Worm (Caenorhabditis elegans): ENCODE data around the gene R13H7.2.

Gene R13H7.2

DNA sequence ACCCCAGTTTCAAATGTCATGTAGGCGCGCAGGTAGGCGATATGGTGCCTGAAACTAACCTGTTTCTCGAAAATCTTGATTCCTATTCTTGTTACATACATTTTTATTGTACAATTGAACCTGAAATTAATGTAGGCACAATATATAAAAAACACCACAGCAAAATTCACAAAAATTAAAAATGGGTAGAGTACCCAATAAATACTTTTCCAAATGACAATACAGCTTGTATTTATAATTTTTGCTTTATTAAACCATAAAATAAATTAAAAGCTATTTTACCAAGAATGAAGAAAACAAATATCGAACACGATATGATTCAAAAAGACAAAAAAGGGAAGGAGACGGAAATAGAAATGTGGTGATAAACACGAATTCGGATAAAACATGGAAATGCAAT lies 24.2 kb upstream of the R13H7.2 start, which contains the start of gene tre-2:
TSS of gene tre-2 (minus strand) at position 101 of the 400 bp plus-strand sequence.
- TF ChIP-seq nhr-76 (tag; optimal IDR thresholded peaks at IDR 0.05) (no peak), unc-120 (tag; optimal IDR thresholded peaks at IDR 0.05; ENCODE audit: poor library complexity, severe bottlenecking) (no peak), lin-13 (tag; optimal IDR thresholded peaks at IDR 0.05) (no peak), zip-8 (tag; optimal IDR thresholded peaks at IDR 0.05) (no peak), mep-1 (tag; optimal IDR thresholded peaks at IDR 0.05) (no peak), nhr-12 (tag; optimal IDR thresholded peaks at IDR 0.05) (no peak), drap-1 (GFP tag; optimal IDR thresholded peaks at IDR 0.05) (no peak), elt-1 (tag; optimal IDR thresholded peaks at IDR 0.05; ENCODE audit: borderline replicate concordance, insufficient read depth) (no peak), hlh-1 (tag; optimal IDR thresholded peaks at IDR 0.05) (no peak), bed-3 (GFP tag; optimal IDR thresholded peaks at IDR 0.05) (no peak), cnd-1 (tag; optimal IDR thresholded peaks at IDR 0.05) (no peak), snpc-4 (tag; optimal IDR thresholded peaks at IDR 0.05) (no peak), M03D4.4 (tag; optimal IDR thresholded peaks at IDR 0.05) (no peak), pha-4 (tag; optimal IDR thresholded peaks at IDR 0.05) (no peak)

DNA sequence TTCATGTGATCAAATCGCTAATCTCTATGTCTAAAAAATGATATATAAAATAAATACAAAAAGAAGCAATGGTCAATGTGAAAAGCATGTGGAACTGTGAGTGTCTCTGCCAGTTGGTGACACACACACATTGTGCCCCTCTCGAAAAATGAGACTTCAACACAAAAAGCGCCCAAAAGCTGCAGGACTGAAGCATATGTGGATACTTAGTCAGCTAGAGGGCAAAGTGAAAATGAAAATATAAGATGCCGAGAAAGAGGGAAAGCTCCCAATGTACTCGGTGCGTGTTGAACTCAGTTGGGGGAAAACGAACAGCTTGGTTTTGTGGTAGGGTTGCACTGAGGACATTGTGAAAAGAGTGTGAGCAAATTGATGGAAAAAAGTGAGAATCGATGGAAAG lies 22.0 kb upstream of the R13H7.2 start:
- TF ChIP-seq unc-62 (GFP tag; optimal IDR thresholded peaks at IDR 0.05) (peak; percentile 21), hlh-1 (tag; optimal IDR thresholded peaks at IDR 0.05) (peak; percentile 45), ces-1 (GFP tag; optimal IDR thresholded peaks at IDR 0.05) (peak; percentile 57), snpc-4 (tag; optimal IDR thresholded peaks at IDR 0.05) (no peak)

DNA sequence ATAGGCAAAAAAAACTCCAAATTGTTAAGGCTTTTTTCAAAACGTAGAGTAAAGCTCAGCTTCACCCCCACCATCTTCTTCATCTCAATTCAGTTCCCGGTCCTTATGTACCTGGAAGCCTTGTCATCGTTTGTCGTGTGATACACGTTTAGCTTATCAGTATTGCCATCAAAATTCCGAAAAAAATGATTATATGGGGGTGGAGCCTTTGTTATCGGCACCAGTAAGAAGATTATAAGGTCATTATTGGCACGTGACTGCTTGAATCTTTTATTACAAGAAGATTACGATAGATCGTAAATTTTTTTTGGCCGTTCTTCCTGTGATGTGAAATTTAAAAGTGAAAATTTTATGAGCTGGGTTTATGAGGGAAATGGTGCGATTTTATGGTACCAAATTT lies 21.2 kb upstream of the R13H7.2 start:
- TF ChIP-seq ces-1 (GFP tag; optimal IDR thresholded peaks at IDR 0.05) (no peak), mab-5 (tag; optimal IDR thresholded peaks at IDR 0.05) (no peak), sem-2 (GFP tag; optimal IDR thresholded peaks at IDR 0.05) (no peak), unc-39 (tag; optimal IDR thresholded peaks at IDR 0.05) (no peak), ztf-11 (tag; optimal IDR thresholded peaks at IDR 0.05) (no peak), bed-3 (GFP tag; optimal IDR thresholded peaks at IDR 0.05) (no peak)

DNA sequence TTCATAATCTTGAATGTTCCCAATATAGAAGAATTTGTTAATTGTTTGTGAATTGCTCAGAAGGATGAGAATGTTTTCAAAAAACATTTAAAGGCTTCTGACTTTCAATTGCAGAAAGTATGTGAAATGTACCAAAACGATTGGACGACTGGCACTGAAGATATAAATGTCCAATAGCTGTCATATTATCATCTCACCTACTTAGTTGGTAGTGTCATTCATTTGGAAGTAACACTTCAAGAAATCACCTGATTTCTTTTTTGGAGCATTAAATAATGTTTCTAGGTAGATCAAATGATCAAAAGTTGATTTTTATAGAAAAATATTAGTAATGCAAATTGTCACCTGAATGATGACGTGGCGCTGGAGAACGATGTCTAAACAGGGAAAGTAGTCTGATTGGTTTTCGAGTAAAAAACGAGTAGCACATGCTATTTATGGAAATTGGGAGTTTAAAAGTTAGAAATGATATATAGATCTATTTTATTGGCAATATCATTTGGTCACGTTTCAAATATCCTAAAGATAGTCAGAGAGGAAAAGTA lies 20.6 kb upstream of the R13H7.2 start:
- no peak for TF ChIP-seq snpc-4 (tag; optimal IDR thresholded peaks at IDR 0.05)
- TF ChIP-seq tbx-8 (GFP tag; optimal IDR thresholded peaks at IDR 0.05), result no peak
- TF ChIP-seq nhr-2 (tag; optimal IDR thresholded peaks at IDR 0.05), result no peak

DNA sequence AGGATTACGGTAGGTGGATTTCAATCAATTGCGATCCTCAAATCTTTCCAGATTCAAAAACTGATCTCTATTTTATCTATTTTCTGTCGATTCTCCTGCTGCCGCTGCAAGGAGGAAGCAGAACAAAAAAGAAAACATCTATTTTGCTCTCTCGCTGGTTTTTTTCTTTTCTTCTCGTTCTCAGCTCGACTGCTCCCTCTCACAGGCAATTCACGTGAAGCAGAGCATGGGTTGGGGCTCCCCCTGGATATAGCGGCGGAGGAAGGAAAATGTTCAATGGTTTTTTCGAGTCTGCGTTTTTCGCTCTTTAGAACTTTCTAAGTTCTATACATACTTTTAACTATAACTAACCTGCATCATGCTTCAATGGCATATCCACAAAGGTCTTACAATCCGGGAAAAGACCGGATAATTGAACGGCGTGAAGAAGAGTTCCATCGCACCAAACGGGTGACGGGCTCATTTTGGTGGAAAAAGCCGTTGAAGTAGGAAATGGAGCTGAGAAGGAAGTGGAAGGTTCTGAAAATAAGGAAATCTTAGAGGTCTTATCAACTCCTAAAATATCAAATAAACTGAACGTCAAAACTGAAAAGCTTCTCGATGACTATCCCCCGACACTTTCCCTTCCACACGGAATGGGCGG lies 19.9 kb upstream of the R13H7.2 start:
- TF ChIP-seq snpc-4 (tag; optimal IDR thresholded peaks at IDR 0.05) (no peak), mep-1 (tag; optimal IDR thresholded peaks at IDR 0.05) (no peak), ces-1 (GFP tag; optimal IDR thresholded peaks at IDR 0.05) (no peak), lsy-2 (tag; optimal IDR thresholded peaks at IDR 0.05) (no peak), zip-8 (tag; optimal IDR thresholded peaks at IDR 0.05) (no peak), unc-39 (tag; optimal IDR thresholded peaks at IDR 0.05) (no peak), cnd-1 (tag; optimal IDR thresholded peaks at IDR 0.05) (peak; percentile 23)

DNA sequence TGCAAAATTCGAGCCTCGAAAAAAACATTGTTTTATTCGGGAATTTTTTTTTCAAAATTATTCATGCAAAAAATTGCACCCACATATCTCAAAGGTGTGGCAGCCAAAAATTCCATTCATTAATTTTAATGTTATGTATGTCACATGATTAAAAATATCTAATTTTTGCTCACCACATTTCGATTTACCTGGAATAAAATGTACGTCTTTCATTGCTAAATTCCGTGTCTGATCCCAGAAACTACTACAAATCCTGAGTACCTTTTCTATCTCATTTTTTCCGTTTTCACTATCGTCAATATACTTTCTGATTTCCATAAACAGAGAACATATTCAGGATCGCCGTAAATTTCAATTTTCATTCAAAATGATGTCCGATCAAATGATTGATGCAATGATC lies 13.8 kb upstream of the R13H7.2 start, which contains the start of gene srx-19:
TSS of gene srx-19 (plus strand) at position 301 of the 400 bp plus-strand sequence.
- no peak for TF ChIP-seq ces-1 (GFP tag; optimal IDR thresholded peaks at IDR 0.05)
- TF ChIP-seq ceh-43 (GFP tag; optimal IDR thresholded peaks at IDR 0.05), result no peak
- TF ChIP-seq nhr-12 (tag; optimal IDR thresholded peaks at IDR 0.05), result no peak
- TF ChIP-seq nhr-28 (tag; optimal IDR thresholded peaks at IDR 0.05), result no peak
- TF ChIP-seq ceh-83 (GFP tag; optimal IDR thresholded peaks at IDR 0.05), result no peak
- TF ChIP-seq drap-1 (GFP tag; optimal IDR thresholded peaks at IDR 0.05), result no peak
- TF ChIP-seq flh-1 (GFP tag; optimal IDR thresholded peaks at IDR 0.05), result no peak
- no peak for TF ChIP-seq M03D4.4 (tag; optimal IDR thresholded peaks at IDR 0.05)
- no peak for TF ChIP-seq lsy-2 (tag; optimal IDR thresholded peaks at IDR 0.05)
- TF ChIP-seq blmp-1 (tag; optimal IDR thresholded peaks at IDR 0.05), result no peak
- TF ChIP-seq mab-5 (tag; optimal IDR thresholded peaks at IDR 0.05), result no peak
- TF ChIP-seq hlh-1 (tag; optimal IDR thresholded peaks at IDR 0.05), result no peak
- TF ChIP-seq elt-3 (tag; optimal IDR thresholded peaks at IDR 0.05), result no peak
- no peak for TF ChIP-seq unc-39 (tag; optimal IDR thresholded peaks at IDR 0.05)
- TF ChIP-seq lin-32 (GFP tag; optimal IDR thresholded peaks at IDR 0.05), result no peak
- TF ChIP-seq zip-8 (tag; optimal IDR thresholded peaks at IDR 0.05), result no peak
- TF ChIP-seq unc-62 (GFP tag; optimal IDR thresholded peaks at IDR 0.05), result no peak
- TF ChIP-seq nhr-2 (tag; optimal IDR thresholded peaks at IDR 0.05), result no peak
